Fruit fly (Drosophila melanogaster) whole organism, embryonic: ENCODE results near the gene Reg-2.
A peak's percentile ranks its signal among the peaks of the same experiment; 100 is the strongest.

Experiments
- Ada2b ChIP-seq: fragments of 200-800 bp; sonication (Bioruptor generic); IDR thresholded peaks from 2 replicates; pipeline ENCODE4 v1.3.6; 2022; ENCODE audit warnings: missing biosample characterization, missing genetic modification characterization
- Atf6 ChIP-seq: fragments of 200-800 bp; sonication (Bioruptor generic); IDR thresholded peaks from 2 replicates; pipeline ENCODE4 v1.3.6; 2022; ENCODE audit warnings: missing biosample characterization, missing genetic modification characterization
- BEAF-32 ChIP-seq: fragments of 200-800 bp; sonication (Bioruptor generic); optimal IDR thresholded peaks from 3 replicates; lab custom pipeline; 2017; ENCODE audit warnings: missing biosample characterization, missing genetic modification characterization, mild to moderate bottlenecking, moderate library complexity, missing genetic modification reagents
- CG10543 ChIP-seq: fragments of 200-800 bp; sonication (Bioruptor generic); optimal IDR thresholded peaks from 3 replicates; lab custom pipeline; 2017; ENCODE audit warnings: missing biosample characterization, mild to moderate bottlenecking, missing genetic modification characterization, moderate library complexity
- CG10565 ChIP-seq: fragments of 200-800 bp; sonication (Bioruptor generic); optimal IDR thresholded peaks from 3 replicates; lab custom pipeline; 2016; ENCODE audit warnings: missing biosample characterization, mild to moderate bottlenecking, missing genetic modification characterization
- CG11695 ChIP-seq: fragments of 200-800 bp; sonication (Bioruptor generic); IDR thresholded peaks from 3 replicates; pipeline ENCODE4 v1.3.6; 2022; ENCODE audit warnings: missing biosample characterization, missing genetic modification characterization
- CG1233 ChIP-seq: fragments of 200-800 bp; sonication (Bioruptor generic); optimal IDR thresholded peaks from 4 replicates; lab custom pipeline; 2018; ENCODE audit warnings: missing biosample characterization, mild to moderate bottlenecking, missing genetic modification characterization
- CG15073 ChIP-seq: fragments of 200-800 bp; sonication (Bioruptor generic); optimal IDR thresholded peaks from 2 replicates; lab custom pipeline; 2016; ENCODE audit warnings: missing biosample characterization, missing genetic modification characterization
- CG1529 ChIP-seq: fragments of 200-800 bp; sonication (Bioruptor generic); optimal IDR thresholded peaks from 3 replicates; lab custom pipeline; 2018; ENCODE audit warnings: missing biosample characterization, missing genetic modification characterization
- CG17612 ChIP-seq: fragments of 200-800 bp; sonication (Bioruptor generic); IDR thresholded peaks from 2 replicates; pipeline ENCODE4 v1.3.6; 2022; ENCODE audit warnings: missing biosample characterization, missing genetic modification characterization
- CG17802 ChIP-seq: fragments of 200-800 bp; sonication (Bioruptor generic); optimal IDR thresholded peaks from 2 replicates; lab custom pipeline; 2018; ENCODE audit warnings: missing biosample characterization, mild to moderate bottlenecking, missing genetic modification characterization, moderate library complexity
- CG18262 ChIP-seq: fragments of 200-800 bp; optimal IDR thresholded peaks from 3 replicates; lab custom pipeline; 2019; ENCODE audit warnings: missing biosample characterization, mild to moderate bottlenecking, missing genetic modification characterization, moderate library complexity
- CG31224 ChIP-seq: fragments of 200-800 bp; sonication (Bioruptor generic); IDR thresholded peaks from 2 replicates; pipeline ENCODE4 v1.3.6; 2022; ENCODE audit warnings: missing biosample characterization, missing genetic modification characterization
- CG3281 ChIP-seq: fragments of 200-800 bp; sonication (Bioruptor generic); optimal IDR thresholded peaks from 3 replicates; lab custom pipeline; 2017; ENCODE audit warnings: missing biosample characterization, mild to moderate bottlenecking, missing genetic modification characterization
- CG5180 ChIP-seq: fragments of 200-800 bp; sonication (Bioruptor generic); optimal IDR thresholded peaks from 3 replicates; lab custom pipeline; 2017; ENCODE audit warnings: missing biosample characterization, missing genetic modification characterization, mild to moderate bottlenecking, moderate library complexity, missing genetic modification reagents
- CG6683 ChIP-seq: fragments of 200-800 bp; sonication (Bioruptor generic); optimal IDR thresholded peaks from 2 replicates; lab custom pipeline; 2017; ENCODE audit warnings: missing biosample characterization, mild to moderate bottlenecking, missing genetic modification characterization, missing genetic modification reagents
- CG8089 ChIP-seq: fragments of 200-800 bp; sonication (Bioruptor generic); optimal IDR thresholded peaks from 3 replicates; lab custom pipeline; 2016; ENCODE audit warnings: missing biosample characterization, missing genetic modification characterization
- CrebB ChIP-seq: fragments of 200-800 bp; sonication (Bioruptor generic); optimal IDR thresholded peaks from 3 replicates; lab custom pipeline; 2018; ENCODE audit warnings: missing biosample characterization, mild to moderate bottlenecking, missing genetic modification characterization
- Doc2 ChIP-seq: fragments of 200-800 bp; sonication (Bioruptor generic); IDR thresholded peaks from 2 replicates; pipeline ENCODE4 v1.3.6; 2022; ENCODE audit warnings: missing biosample characterization, missing genetic modification characterization
- Elba2 ChIP-seq: fragments of 200-800 bp; sonication (Bioruptor generic); optimal IDR thresholded peaks from 3 replicates; lab custom pipeline; 2016; ENCODE audit warnings: missing biosample characterization, missing genetic modification characterization
- Fer1 ChIP-seq: fragments of 200-800 bp; sonication (Bioruptor generic); optimal IDR thresholded peaks from 2 replicates; lab custom pipeline; 2017; ENCODE audit warnings: missing biosample characterization, mild to moderate bottlenecking, missing genetic modification characterization
- Fer3 ChIP-seq: fragments of 200-800 bp; sonication (Bioruptor generic); optimal IDR thresholded peaks from 2 replicates; lab custom pipeline; 2018; ENCODE audit warnings: missing biosample characterization, mild to moderate bottlenecking, missing genetic modification characterization, moderate library complexity
- Hsf ChIP-seq: fragments of 200-800 bp; sonication (Bioruptor generic); optimal IDR thresholded peaks from 3 replicates; lab custom pipeline; 2016; ENCODE audit warnings: missing biosample characterization, missing genetic modification characterization
- Meics ChIP-seq: fragments of 200-800 bp; sonication (Bioruptor generic); optimal IDR thresholded peaks from 2 replicates; lab custom pipeline; 2017; ENCODE audit warnings: missing biosample characterization, mild to moderate bottlenecking, missing genetic modification characterization
- NFAT ChIP-seq: fragments of 200-800 bp; sonication (Bioruptor generic); IDR thresholded peaks from 2 replicates; pipeline ENCODE4 v1.3.6; 2022; ENCODE audit warnings: missing biosample characterization, missing genetic modification characterization
- Nf-YC ChIP-seq: fragments of 200-800 bp; optimal IDR thresholded peaks from 3 replicates; lab custom pipeline; 2019; ENCODE audit warnings: missing biosample characterization, mild to moderate bottlenecking, missing genetic modification characterization, moderate library complexity
- Optix ChIP-seq: fragments of 200-800 bp; sonication (Bioruptor generic); IDR thresholded peaks from 3 replicates; pipeline ENCODE4 v1.3.6; 2022; ENCODE audit warnings: missing biosample characterization, missing genetic modification characterization
- PHDP ChIP-seq: fragments of 200-800 bp; sonication (Bioruptor generic); optimal IDR thresholded peaks from 3 replicates; lab custom pipeline; 2018; ENCODE audit warnings: missing biosample characterization, mild to moderate bottlenecking, missing genetic modification characterization, moderate library complexity
- Ptx1 ChIP-seq: fragments of 200-800 bp; sonication (Bioruptor generic); IDR thresholded peaks from 2 replicates; pipeline ENCODE4 v1.3.6; 2022; ENCODE audit warnings: missing biosample characterization, missing genetic modification characterization
- Xbp1 ChIP-seq: fragments of 200-800 bp; sonication (Bioruptor generic); optimal IDR thresholded peaks from 3 replicates; lab custom pipeline; 2016; ENCODE audit warnings: missing biosample characterization, mild to moderate bottlenecking, missing genetic modification characterization
- abd-A ChIP-seq: fragments of 200-800 bp; sonication (Bioruptor generic); optimal IDR thresholded peaks from 3 replicates; lab custom pipeline; 2019; ENCODE audit warnings: missing biosample characterization, mild to moderate bottlenecking, missing genetic modification characterization, moderate library complexity
- bowl ChIP-seq: fragments of 200-800 bp; sonication (Bioruptor generic); IDR thresholded peaks from 2 replicates; pipeline ENCODE4 v1.3.6; 2022; ENCODE audit warnings: missing biosample characterization, missing genetic modification characterization
- btn ChIP-seq: fragments of 200-800 bp; sonication (Bioruptor generic); optimal IDR thresholded peaks from 2 replicates; lab custom pipeline; 2016; ENCODE audit warnings: missing biosample characterization, missing genetic modification characterization
- caup ChIP-seq: fragments of 200-800 bp; sonication (Bioruptor generic); optimal IDR thresholded peaks from 3 replicates; lab custom pipeline; 2017; ENCODE audit warnings: missing biosample characterization, mild to moderate bottlenecking, missing genetic modification characterization, moderate library complexity; ENCODE audit not compliant: severe bottlenecking
- cwo ChIP-seq: fragments of 200-800 bp; sonication (Bioruptor generic); optimal IDR thresholded peaks from 3 replicates; lab custom pipeline; 2017; ENCODE audit warnings: missing biosample characterization, missing genetic modification characterization, mild to moderate bottlenecking, moderate library complexity, missing genetic modification reagents
- dimm ChIP-seq: fragments of 200-800 bp; sonication (Bioruptor generic); IDR thresholded peaks from 2 replicates; pipeline ENCODE4 v1.3.6; 2022; ENCODE audit warnings: missing biosample characterization, missing genetic modification characterization
- ems ChIP-seq: fragments of 200-800 bp; sonication (Bioruptor generic); optimal IDR thresholded peaks from 3 replicates; lab custom pipeline; 2016; ENCODE audit warnings: missing biosample characterization, missing genetic modification characterization
- hbn ChIP-seq: fragments of 200-800 bp; sonication (Bioruptor generic); IDR thresholded peaks from 2 replicates; pipeline ENCODE4 v1.3.6; 2022; ENCODE audit warnings: missing biosample characterization, missing genetic modification characterization; ENCODE audit not compliant: partially characterized antibody
- lbe ChIP-seq: fragments of 200-800 bp; sonication (Bioruptor generic); optimal IDR thresholded peaks from 2 replicates; lab custom pipeline; 2016; ENCODE audit warnings: missing biosample characterization, mild to moderate bottlenecking, missing genetic modification characterization
- luna ChIP-seq: fragments of 200-800 bp; sonication (Bioruptor generic); optimal IDR thresholded peaks from 2 replicates; lab custom pipeline; 2016; ENCODE audit warnings: missing biosample characterization, missing genetic modification characterization
- nerfin-1 ChIP-seq: fragments of 200-800 bp; sonication (Bioruptor generic); optimal IDR thresholded peaks from 3 replicates; lab custom pipeline; 2019; ENCODE audit warnings: missing biosample characterization, mild to moderate bottlenecking, missing genetic modification characterization, moderate library complexity
- nmo ChIP-seq: fragments of 200-800 bp; sonication (Bioruptor generic); optimal IDR thresholded peaks from 2 replicates; lab custom pipeline; 2018; ENCODE audit warnings: missing biosample characterization, mild to moderate bottlenecking, missing genetic modification characterization, moderate library complexity
- pros ChIP-seq: fragments of 200-800 bp; sonication (Bioruptor generic); optimal IDR thresholded peaks from 3 replicates; lab custom pipeline; 2019; ENCODE audit warnings: missing biosample characterization, mild to moderate bottlenecking, missing genetic modification characterization, moderate library complexity
- sens ChIP-seq: fragments of 200-800 bp; sonication (Bioruptor generic); peaks from one replicate; lab custom pipeline; 2016; ENCODE audit warnings: missing biosample characterization, missing genetic modification characterization
- stc ChIP-seq: fragments of 200-800 bp; sonication (Bioruptor generic); IDR thresholded peaks from 2 replicates; pipeline ENCODE4 v1.3.6; 2022; ENCODE audit warnings: missing biosample characterization, missing genetic modification characterization
- trem ChIP-seq: fragments of 200-800 bp; optimal IDR thresholded peaks from 3 replicates; lab custom pipeline; 2019; ENCODE audit warnings: missing biosample characterization, mild to moderate bottlenecking, missing genetic modification characterization, moderate library complexity
- trh ChIP-seq: fragments of 200-800 bp; sonication (Bioruptor generic); optimal IDR thresholded peaks from 2 replicates; lab custom pipeline; 2016; ENCODE audit warnings: missing biosample characterization, missing genetic modification characterization
- ttk ChIP-seq: fragments of 200-800 bp; sonication (Bioruptor generic); IDR thresholded peaks from 2 replicates; pipeline ENCODE4 v2.1.2; 2022; ENCODE audit warnings: missing biosample characterization, missing genetic modification characterization
- vnd ChIP-seq: fragments of 200-800 bp; sonication (Bioruptor generic); IDR thresholded peaks from 3 replicates; pipeline ENCODE4 v1.3.6; 2022; ENCODE audit warnings: missing biosample characterization, missing genetic modification characterization; ENCODE audit not compliant: partially characterized antibody
- z ChIP-seq: fragments of 200-800 bp; sonication (Bioruptor generic); IDR thresholded peaks from 3 replicates; pipeline ENCODE4 v1.3.6; 2022; ENCODE audit warnings: missing biosample characterization, missing genetic modification characterization
- zfh2 ChIP-seq: fragments of 200-800 bp; sonication (Bioruptor generic); optimal IDR thresholded peaks from 2 replicates; lab custom pipeline; 2016; ENCODE audit warnings: missing biosample characterization, missing genetic modification characterization

Gene Reg-2

DNA sequence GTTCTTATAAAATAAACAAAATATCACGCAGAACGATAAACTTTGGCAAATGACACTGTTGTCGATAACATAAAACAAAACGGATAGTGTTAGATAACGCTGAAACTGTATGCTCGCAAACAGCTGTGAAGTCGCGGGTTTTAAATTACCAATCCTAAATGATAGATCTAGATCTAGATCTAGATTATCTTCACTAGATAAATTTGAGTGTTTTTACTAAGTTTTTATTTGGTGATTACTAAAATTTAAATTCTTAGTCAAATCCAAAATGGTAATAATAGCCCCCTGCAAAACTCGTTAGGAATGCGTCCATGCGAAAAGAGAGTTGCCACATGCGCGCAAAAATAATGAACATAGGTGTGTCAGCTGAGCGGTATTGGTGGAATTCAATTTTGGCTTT, 47.6 kb upstream of the Reg-2 start, which contains the start of the genes MED30 and Rev1 (continued):
- TF ChIP-seq caup (GFP tag; lab: Kevin White, UChicago) (peak; percentile 93), CrebB (tag; lab: Kevin White, UChicago) (peak; percentile 91), cwo (peak; percentile 87), CG15073 (GFP tag; lab: Kevin White, UChicago) (peak; percentile 64), abd-A (tag; lab: Kevin White, UChicago) (no peak), Doc2 (0 out of 2 replicates have a peak, but pooled peaks have one; percentile 11), Xbp1 (peak; percentile 97), NFAT (GFP tag; lab: Robert Waterston, UW) (peak; percentile 96), trh (peak; percentile 82), stc (GFP tag; lab: Robert Waterston, UW) (peak; percentile 83), CG8089 (GFP tag; lab: Kevin White, UChicago) (peak; percentile 87), nerfin-1 (tag; lab: Kevin White, UChicago) (peak; percentile 89), Meics (GFP tag; lab: Kevin White, UChicago) (peak; percentile 93), Hsf (GFP tag; lab: Kevin White, UChicago) (peak; percentile 97), Atf6 (GFP tag; lab: Robert Waterston, UW) (peak; percentile 91), CG31224 (peak; percentile 87), ems (peak; percentile 96), vnd (no peak), btn (GFP tag; lab: Kevin White, UChicago) (peak; percentile 86), nmo (GFP tag; lab: Kevin White, UChicago) (peak; percentile 91), Fer3 (peak; percentile 93), Optix (GFP tag; lab: Robert Waterston, UW) (peak; percentile 75), dimm (GFP tag; lab: Robert Waterston, UW) (peak; percentile 68; the same call in 1 of the 2 replicates), sens (GFP tag; lab: Kevin White, UChicago) (peak; percentile 99), BEAF-32 (peak; percentile 60), CG6683 (GFP tag; lab: Kevin White, UChicago) (peak; percentile 85), Nf-YC (tag; lab: Kevin White, UChicago) (peak; percentile 86), Ada2b (GFP tag; lab: Robert Waterston, UW) (peak; percentile 91), Ptx1 (GFP tag; lab: Robert Waterston, UW) (peak; percentile 91), PHDP (tag; lab: Kevin White, UChicago) (peak; percentile 95), CG1233 (GFP tag; lab: Kevin White, UChicago) (peak; percentile 87), zfh2 (GFP tag; lab: Kevin White, UChicago) (peak; percentile 98), pros (GFP tag; lab: Kevin White, UChicago) (no peak), CG17802 (tag; lab: Kevin White, UChicago) (peak; percentile 73), ttk (peak; percentile 86), lbe (GFP tag; lab: Kevin White, UChicago) (peak; percentile 93), z (no peak), hbn (peak; percentile 46; the same call in 1 of the 2 replicates), CG10543 (peak; percentile 92), Elba2 (GFP tag; lab: Kevin White, UChicago) (peak; percentile 43), CG17612 (GFP tag; lab: Robert Waterston, UW) (peak; percentile 76), luna (peak; percentile 91), CG3281 (peak; percentile 91), CG1529 (GFP tag; lab: Kevin White, UChicago) (peak; percentile 84), Fer1 (GFP tag; lab: Kevin White, UChicago) (peak; percentile 95), CG10565 (GFP tag; lab: Kevin White, UChicago) (peak; percentile 54), trem (tag; lab: Kevin White, UChicago) (peak; percentile 93), bowl (peak; percentile 72), CG11695 (GFP tag; lab: Robert Waterston, UW) (peak; percentile 69; the same call in 2 of the 3 replicates), CG18262 (tag; lab: Kevin White, UChicago) (peak; percentile 87), CG5180 (GFP tag; lab: Kevin White, UChicago) (peak; percentile 68)
